Worm (Caenorhabditis elegans) whole organism, mixed stage, embryonic: ENCODE measurements around the gene T22H9.1.

Source experiments
- bed-3 ChIP-seq: fragments of 200-800 bp; sonication (Bioruptor generic); optimal IDR thresholded peaks from 3 replicates; lab custom pipeline; 2018; ENCODE audit warnings: mild to moderate bottlenecking, missing genetic modification characterization, moderate library complexity, missing compliant biosample characterization
- ceh-39 ChIP-seq: fragments of 150-350 bp; optimal IDR thresholded peaks from 2 replicates; lab custom pipeline; 2014; ENCODE audit warnings: missing biosample characterization, missing genetic modification characterization
- ceh-83 ChIP-seq: fragments of 200-800 bp; sonication (Bioruptor generic); optimal IDR thresholded peaks from 2 replicates; lab custom pipeline; 2018; ENCODE audit warnings: mild to moderate bottlenecking, missing genetic modification characterization, missing compliant biosample characterization
- cnd-1 ChIP-seq: fragments of 200-800 bp; sonication (Bioruptor generic); optimal IDR thresholded peaks from 2 replicates; lab custom pipeline; 2018; ENCODE audit warnings: mild to moderate bottlenecking, missing genetic modification characterization, missing compliant biosample characterization
- drap-1 ChIP-seq: fragments of 200-800 bp; sonication (Bioruptor generic); optimal IDR thresholded peaks from 3 replicates; lab custom pipeline; 2018; ENCODE audit warnings: mild to moderate bottlenecking, missing genetic modification characterization, missing compliant biosample characterization
- elt-1 ChIP-seq: sonication (generic microtip); optimal IDR thresholded peaks from 2 replicates; lab custom pipeline; 2017; ENCODE audit warnings: missing genetic modification characterization, mild to moderate bottlenecking, missing compliant biosample characterization, antibody characterized with exemption, moderate library complexity, borderline replicate concordance; ENCODE audit not compliant: insufficient read depth
- elt-3 ChIP-seq: fragments of 150-350 bp; optimal IDR thresholded peaks from 2 replicates; lab custom pipeline; 2014; ENCODE audit warnings: missing biosample characterization, missing genetic modification characterization
- ham-2 ChIP-seq: fragments of 200-800 bp; sonication (Bioruptor generic); optimal IDR thresholded peaks from 2 replicates; lab custom pipeline; 2018; ENCODE audit warnings: mild to moderate bottlenecking, missing genetic modification characterization, missing compliant biosample characterization
- hlh-1 ChIP-seq: fragments of 150-350 bp; optimal IDR thresholded peaks from 2 replicates; lab custom pipeline; 2014; ENCODE audit warnings: missing biosample characterization, missing genetic modification reagents, missing genetic modification characterization
- lin-13 ChIP-seq: fragments of 150-350 bp; optimal IDR thresholded peaks from 2 replicates; lab custom pipeline; 2014; ENCODE audit warnings: missing biosample characterization, missing genetic modification characterization
- lin-32 ChIP-seq: fragments of 200-800 bp; sonication (Bioruptor generic); optimal IDR thresholded peaks from 2 replicates; lab custom pipeline; 2018; ENCODE audit warnings: mild to moderate bottlenecking, missing genetic modification characterization, missing compliant biosample characterization
- lsy-2 ChIP-seq: fragments of 150-350 bp; optimal IDR thresholded peaks from 2 replicates; lab custom pipeline; 2014; ENCODE audit warnings: missing biosample characterization, missing genetic modification characterization
- mab-5 ChIP-seq: fragments of 150-350 bp; optimal IDR thresholded peaks from 2 replicates; lab custom pipeline; 2014; ENCODE audit warnings: missing biosample characterization, missing genetic modification characterization
- mep-1 ChIP-seq: fragments of 150-350 bp; optimal IDR thresholded peaks from 2 replicates; lab custom pipeline; 2017; ENCODE audit warnings: missing biosample characterization, missing genetic modification reagents, missing genetic modification characterization, inconsistent platforms
- mls-2 ChIP-seq: sonication (generic microtip); optimal IDR thresholded peaks from 2 replicates; lab custom pipeline; 2016; ENCODE audit warnings: mild to moderate bottlenecking, missing genetic modification characterization, moderate library complexity, missing compliant biosample characterization
- nhr-12 ChIP-seq: fragments of 150-350 bp; optimal IDR thresholded peaks from 2 replicates; lab custom pipeline; 2014; ENCODE audit warnings: missing biosample characterization, missing genetic modification characterization
- nhr-2 ChIP-seq: fragments of 150-350 bp; optimal IDR thresholded peaks from 2 replicates; lab custom pipeline; 2014; ENCODE audit warnings: missing biosample characterization, missing genetic modification characterization
- nhr-237 ChIP-seq: fragments of 150-350 bp; optimal IDR thresholded peaks from 2 replicates; lab custom pipeline; 2014; ENCODE audit warnings: missing biosample characterization, missing genetic modification characterization
- nhr-28 ChIP-seq: fragments of 150-350 bp; optimal IDR thresholded peaks from 2 replicates; lab custom pipeline; 2014; ENCODE audit warnings: missing biosample characterization, missing genetic modification characterization
- nhr-76 ChIP-seq: sonication (generic microtip); optimal IDR thresholded peaks from 2 replicates; lab custom pipeline; 2017; ENCODE audit warnings: missing biosample characterization, missing genetic modification characterization
- pha-4 ChIP-seq: fragments of 150-350 bp; optimal IDR thresholded peaks from 2 replicates; lab custom pipeline; 2018; ENCODE audit warnings: missing biosample characterization, missing genetic modification reagents, missing genetic modification characterization
- sem-2 ChIP-seq: fragments of 200-800 bp; sonication (Bioruptor generic); optimal IDR thresholded peaks from 2 replicates; lab custom pipeline; 2018; ENCODE audit warnings: mild to moderate bottlenecking, missing genetic modification characterization, missing compliant biosample characterization
- snpc-4 ChIP-seq: fragments of 150-350 bp; optimal IDR thresholded peaks from 2 replicates; lab custom pipeline; 2014; ENCODE audit warnings: missing biosample characterization, missing genetic modification characterization
- sptf-1 ChIP-seq: sonication (generic microtip); optimal IDR thresholded peaks from 2 replicates; lab custom pipeline; 2017; ENCODE audit warnings: mild to moderate bottlenecking, missing genetic modification characterization, moderate library complexity, missing compliant biosample characterization
- tbx-8 ChIP-seq: fragments of 200-800 bp; sonication (Bioruptor generic); optimal IDR thresholded peaks from 2 replicates; lab custom pipeline; 2018; ENCODE audit warnings: mild to moderate bottlenecking, missing genetic modification characterization, moderate library complexity, missing compliant biosample characterization
- unc-120 ChIP-seq: sonication (generic microtip); optimal IDR thresholded peaks from 2 replicates; lab custom pipeline; 2017; ENCODE audit warnings: missing genetic modification characterization, missing compliant biosample characterization; ENCODE audit not compliant: poor library complexity, severe bottlenecking
- unc-39 ChIP-seq: fragments of 150-350 bp; optimal IDR thresholded peaks from 2 replicates; lab custom pipeline; 2014; ENCODE audit warnings: missing biosample characterization, missing genetic modification characterization
- unc-62 ChIP-seq: fragments of 150-350 bp; optimal IDR thresholded peaks from 2 replicates; lab custom pipeline; 2014; ENCODE audit warnings: missing biosample characterization, missing genetic modification reagents, missing genetic modification characterization
- zip-8 ChIP-seq: fragments of 150-350 bp; optimal IDR thresholded peaks from 2 replicates; lab custom pipeline; 2014; ENCODE audit warnings: missing biosample characterization, missing genetic modification characterization
- ztf-11 ChIP-seq: fragments of 150-350 bp; optimal IDR thresholded peaks from 2 replicates; lab custom pipeline; 2014; ENCODE audit warnings: missing biosample characterization, missing genetic modification characterization

T22H9.1 gene

DNA sequence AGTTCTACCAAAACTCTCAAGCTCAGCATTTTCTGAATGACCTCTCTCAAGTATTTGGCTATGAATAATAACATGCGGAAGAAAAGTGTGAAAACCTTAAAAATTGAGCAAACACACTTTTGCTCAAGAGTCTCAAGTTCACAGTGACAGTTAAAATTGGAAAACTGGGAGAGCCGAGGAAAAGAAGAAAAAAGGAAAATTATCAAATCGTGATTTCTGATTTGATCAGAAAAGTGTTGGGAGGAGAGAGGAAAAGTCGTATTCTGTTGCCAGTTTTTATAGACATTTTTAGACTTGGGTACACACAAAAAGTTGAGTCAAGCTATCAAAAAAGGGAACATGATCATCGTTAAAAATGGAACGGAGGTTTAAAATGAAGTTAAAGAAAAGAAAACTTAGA lies 28.3 kb upstream of the T22H9.1 start:
- TF ChIP-seq nhr-76 (no peak), nhr-28 (tag; lab: Kevin White, UChicago) (no peak), unc-39 (tag; lab: Kevin White, UChicago) (no peak), snpc-4 (tag; lab: Kevin White, UChicago) (no peak), sptf-1 (tag; lab: Kevin White, UChicago) (no peak), elt-3 (no peak), lin-32 (GFP tag; lab: Kevin White, UChicago) (no peak), ceh-39 (tag; lab: Kevin White, UChicago) (no peak), ham-2 (GFP tag; lab: Kevin White, UChicago) (no peak)

DNA sequence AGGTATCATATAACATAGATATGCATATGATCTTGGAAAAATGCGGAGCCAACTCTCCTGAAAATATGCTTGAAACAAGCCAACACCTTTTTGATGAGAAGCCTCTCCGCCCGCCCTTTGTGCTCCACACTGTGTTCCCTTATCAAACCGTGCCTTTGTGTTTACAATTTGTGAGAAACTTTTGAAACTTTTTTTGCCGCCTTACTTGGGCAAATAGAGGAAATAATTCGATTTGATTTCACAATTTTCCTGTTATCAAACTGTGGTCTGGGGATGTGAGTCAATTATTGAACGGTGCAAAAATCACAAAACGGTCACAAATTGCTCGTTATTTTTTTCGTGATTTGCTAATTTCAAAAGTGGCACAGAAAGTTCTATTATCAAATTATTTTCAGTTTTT lies 27.0 kb upstream of the T22H9.1 start:
- no peak for TF ChIP-seq unc-39 (tag; lab: Kevin White, UChicago)
- no peak for TF ChIP-seq unc-62
- no peak for TF ChIP-seq lsy-2 (tag; lab: Kevin White, UChicago)
- no peak for TF ChIP-seq pha-4 (tag; lab: Kevin White, UChicago)
- no peak for TF ChIP-seq snpc-4 (tag; lab: Kevin White, UChicago)
- no peak for TF ChIP-seq lin-32 (GFP tag; lab: Kevin White, UChicago)
- TF ChIP-seq tbx-8 (GFP tag; lab: Kevin White, UChicago) = no peak
- TF ChIP-seq lin-13 = no peak
- TF ChIP-seq zip-8 (tag; lab: Kevin White, UChicago) = no peak
- no peak for TF ChIP-seq elt-1 (tag; lab: Kevin White, UChicago)
- TF ChIP-seq sem-2 (GFP tag; lab: Kevin White, UChicago) = no peak
- no peak for TF ChIP-seq nhr-237 (tag; lab: Kevin White, UChicago)
- no peak for TF ChIP-seq bed-3 (GFP tag; lab: Kevin White, UChicago)
- no peak for TF ChIP-seq mab-5 (tag; lab: Kevin White, UChicago)

ce11 chrV:333713-334112 lies 25.9 kb upstream of the T22H9.1 start:
- no peak for TF ChIP-seq hlh-1 (tag; lab: Kevin White, UChicago)
- no peak for TF ChIP-seq tbx-8 (GFP tag; lab: Kevin White, UChicago)
- no peak for TF ChIP-seq lin-13
- no peak for TF ChIP-seq zip-8 (tag; lab: Kevin White, UChicago)
- no peak for TF ChIP-seq nhr-28 (tag; lab: Kevin White, UChicago)
- no peak for TF ChIP-seq elt-3
- no peak for TF ChIP-seq ceh-39 (tag; lab: Kevin White, UChicago)
- no peak for TF ChIP-seq ztf-11
- TF ChIP-seq nhr-76 = no peak
- no peak for TF ChIP-seq ceh-83
- no peak for TF ChIP-seq nhr-12 (tag; lab: Kevin White, UChicago)
- no peak for TF ChIP-seq mls-2 (tag; lab: Kevin White, UChicago)
- no peak for TF ChIP-seq unc-39 (tag; lab: Kevin White, UChicago)
- no peak for TF ChIP-seq lsy-2 (tag; lab: Kevin White, UChicago)
- TF ChIP-seq ham-2 (GFP tag; lab: Kevin White, UChicago) = no peak
- no peak for TF ChIP-seq snpc-4 (tag; lab: Kevin White, UChicago)

DNA sequence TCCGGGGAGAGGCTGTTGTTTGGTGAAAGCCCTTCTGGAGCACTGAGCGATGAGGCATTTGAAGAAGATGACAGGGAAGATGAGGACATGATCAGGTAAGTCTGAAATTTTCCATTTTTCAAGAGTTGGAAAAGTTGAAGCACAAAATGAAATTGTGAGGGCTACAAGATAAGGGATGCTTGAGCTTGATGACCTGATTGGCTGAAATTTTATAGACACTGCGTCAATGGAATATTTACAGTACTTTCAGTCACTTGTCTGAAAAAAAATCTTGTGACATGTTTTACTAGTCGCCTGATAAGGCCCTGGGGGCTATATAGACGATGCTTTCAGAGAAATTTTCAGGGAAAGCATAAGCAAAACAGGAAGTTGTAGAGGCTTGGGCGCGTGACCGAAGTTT lies 23.2 kb upstream of the T22H9.1 start, which contains the start of gene dmd-8:
dmd-8 (minus strand) TSS at position 101 of the 400 bp plus-strand sequence.
- TF ChIP-seq snpc-4 (tag; lab: Kevin White, UChicago) (no peak), lin-13 (no peak)
- TF ChIP-seq, all 35 proteins: peak for 0

DNA sequence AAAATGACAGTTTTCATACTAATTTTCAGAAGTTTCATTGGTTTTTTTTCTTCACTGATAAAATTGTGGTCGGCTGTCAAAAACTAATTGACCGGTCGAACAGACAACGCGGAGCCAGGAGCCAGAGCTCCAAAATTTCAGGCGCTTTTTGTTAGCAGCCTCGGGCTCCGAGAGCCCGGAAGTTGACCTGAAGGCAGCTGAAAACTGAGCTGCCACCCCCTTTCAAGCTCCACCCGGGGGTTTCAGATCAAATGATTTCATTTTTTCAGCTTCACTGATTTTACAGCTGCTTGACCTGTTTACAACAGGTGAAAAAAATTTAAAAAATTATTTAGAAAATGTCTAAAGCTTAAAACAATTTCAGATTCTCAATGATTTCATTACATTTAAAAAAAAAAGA lies 17.2 kb upstream of the T22H9.1 start:
- TF ChIP-seq pha-4 (tag; lab: Kevin White, UChicago) (no peak), cnd-1 (no peak), lsy-2 (tag; lab: Kevin White, UChicago) (no peak), tbx-8 (GFP tag; lab: Kevin White, UChicago) (no peak), lin-32 (GFP tag; lab: Kevin White, UChicago) (no peak), nhr-28 (tag; lab: Kevin White, UChicago) (no peak), drap-1 (GFP tag; lab: Kevin White, UChicago) (no peak), nhr-2 (no peak), unc-120 (tag; lab: Kevin White, UChicago) (no peak), zip-8 (tag; lab: Kevin White, UChicago) (no peak), sptf-1 (tag; lab: Kevin White, UChicago) (no peak), nhr-76 (no peak), ceh-83 (no peak), bed-3 (GFP tag; lab: Kevin White, UChicago) (no peak), unc-62 (no peak), nhr-12 (tag; lab: Kevin White, UChicago) (no peak), mep-1 (no peak), mls-2 (tag; lab: Kevin White, UChicago) (no peak), mab-5 (tag; lab: Kevin White, UChicago) (no peak)
